Worm (Caenorhabditis elegans) whole organism, young adult: Measurements from ENCODE around the gene mtm-5.

Experiments used
- Y56A3A.18 ChIP-seq: fragments of 200-800 bp; sonication (Bioruptor generic); IDR thresholded peaks from 2 replicates; pipeline ENCODE4 v1.3.6; 2022; ENCODE audit warnings: missing genetic modification reagents, missing genetic modification characterization, missing compliant biosample characterization
- ceh-79 ChIP-seq: sonication (generic microtip); optimal IDR thresholded peaks from 2 replicates; lab custom pipeline; 2017; ENCODE audit warnings: mild to moderate bottlenecking, missing genetic modification characterization, missing compliant biosample characterization
- efl-1 ChIP-seq: fragments of 150-350 bp; optimal IDR thresholded peaks from 2 replicates; lab custom pipeline; 2014; ENCODE audit warnings: missing biosample characterization, missing genetic modification reagents, missing genetic modification characterization
- unc-130 ChIP-seq: sonication (generic microtip); optimal IDR thresholded peaks from 2 replicates; lab custom pipeline; 2016; ENCODE audit warnings: missing genetic modification reagents, missing genetic modification characterization, missing compliant biosample characterization

- TF ChIP-seq efl-1 (GFP tag; lab: Kevin White, UChicago) (no peak), Y56A3A.18 (no peak), ceh-79 (tag; lab: Kevin White, UChicago) (no peak), unc-130 (GFP tag; lab: Kevin White, UChicago) (no peak)
Measured at ce11 chrX:5188977-5189376, 54.2 kb downstream of the mtm-5 start, which contains the start of gene zig-6.
